Worm (Caenorhabditis elegans) whole organism, L1 larva: Measurements from ENCODE around the gene crp-1.

Experiments used
- C04F5.9 ChIP-seq: sonication (generic microtip); optimal IDR thresholded peaks from 2 replicates; lab custom pipeline; 2016; ENCODE audit warnings: missing genetic modification characterization, missing compliant biosample characterization
- C16A3.4 ChIP-seq: fragments of 150-350 bp; optimal IDR thresholded peaks from 2 replicates; lab custom pipeline; 2014; ENCODE audit warnings: missing biosample characterization, missing genetic modification characterization
- C34B4.2 ChIP-seq: sonication (generic microtip); optimal IDR thresholded peaks from 2 replicates; lab custom pipeline; 2017; ENCODE audit warnings: mild to moderate bottlenecking, missing genetic modification characterization, missing compliant biosample characterization
- F16B12.6 ChIP-seq: fragments of 150-350 bp; optimal IDR thresholded peaks from 2 replicates; lab custom pipeline; 2014; ENCODE audit warnings: missing biosample characterization, missing genetic modification characterization
- Y116A8C.19 ChIP-seq: sonication (generic microtip); optimal IDR thresholded peaks from 2 replicates; lab custom pipeline; 2016; ENCODE audit warnings: missing compliant biosample characterization, missing genetic modification characterization, borderline replicate concordance
- aha-1 ChIP-seq: fragments of 150-350 bp; optimal IDR thresholded peaks from 2 replicates; lab custom pipeline; 2014; ENCODE audit warnings: missing biosample characterization, missing genetic modification characterization
- alr-1 ChIP-seq: fragments of 200-800 bp; sonication (Bioruptor generic); optimal IDR thresholded peaks from 2 replicates; lab custom pipeline; 2018; ENCODE audit warnings: borderline replicate concordance, mild to moderate bottlenecking, missing genetic modification characterization, missing compliant biosample characterization
- ama-1 ChIP-seq: fragments of 150-350 bp; optimal IDR thresholded peaks from 2 replicates; lab custom pipeline; 2014
- blmp-1 ChIP-seq: fragments of 150-350 bp; optimal IDR thresholded peaks from 2 replicates; lab custom pipeline; 2014; ENCODE audit warnings: missing biosample characterization, missing genetic modification characterization
- ceh-90 ChIP-seq: sonication (generic microtip); optimal IDR thresholded peaks from 2 replicates; lab custom pipeline; 2016; ENCODE audit warnings: missing genetic modification characterization, missing compliant biosample characterization
- ces-1 ChIP-seq: fragments of 150-350 bp; optimal IDR thresholded peaks from 2 replicates; lab custom pipeline; 2014; ENCODE audit warnings: missing biosample characterization, missing genetic modification reagents, missing genetic modification characterization
- dpl-1 ChIP-seq, 3 experiments: fragments of 150-350 bp in 2 of 3; sonication (generic microtip) in 1 of 3; optimal IDR thresholded peaks; 2 replicates each; lab custom pipeline; 2014 to 2017; ENCODE audit warnings: missing biosample characterization in 3 of 3, missing genetic modification characterization in 3 of 3, missing genetic modification reagents in 3 of 3
- efl-1 ChIP-seq, 4 experiments: fragments of 150-350 bp; optimal IDR thresholded peaks in 3 of 4; peaks in 1 of 4; 1 replicate in 1 of 4; 2 replicates in 3 of 4; lab custom pipeline; 2014; ENCODE audit warnings: missing biosample characterization in 2 of 4, missing genetic modification characterization in 2 of 4, missing genetic modification reagents in 2 of 4
- egl-13 ChIP-seq: sonication (generic microtip); optimal IDR thresholded peaks from 2 replicates; lab custom pipeline; 2016; ENCODE audit warnings: missing genotype, missing genetic modification reagents, missing genetic modification characterization, missing compliant biosample characterization
- egl-27 ChIP-seq, 2 experiments: fragments of 150-350 bp in 1 of 2; sonication (generic microtip); optimal IDR thresholded peaks; 3 replicates each; lab custom pipeline; 2017 to 2018; ENCODE audit warnings: missing biosample characterization in 2 of 2, missing genetic modification characterization in 2 of 2, missing genetic modification reagents in 2 of 2
- elt-2 ChIP-seq: sonication (generic microtip); optimal IDR thresholded peaks from 2 replicates; lab custom pipeline; 2016; ENCODE audit warnings: missing genetic modification characterization, mild to moderate bottlenecking, inconsistent platforms, missing compliant biosample characterization, missing genetic modification reagents
- ets-5 ChIP-seq: fragments of 200-800 bp; sonication (Bioruptor generic); IDR thresholded peaks from 2 replicates; pipeline ENCODE4 v1.3.6; 2022; ENCODE audit warnings: missing genetic modification characterization, missing compliant biosample characterization
- fkh-10 ChIP-seq: sonication (generic microtip); optimal IDR thresholded peaks from 2 replicates; lab custom pipeline; 2017; ENCODE audit warnings: missing biosample characterization, missing genetic modification reagents, missing genetic modification characterization
- fkh-4 ChIP-seq: sonication (generic microtip); optimal IDR thresholded peaks from 2 replicates; lab custom pipeline; 2016; ENCODE audit warnings: missing compliant biosample characterization, missing genetic modification characterization, borderline replicate concordance
- fkh-8 ChIP-seq: sonication (generic microtip); optimal IDR thresholded peaks from 2 replicates; lab custom pipeline; 2016; ENCODE audit warnings: mild to moderate bottlenecking, missing genetic modification characterization, missing compliant biosample characterization
- grh-1 ChIP-seq: fragments of 200-800 bp; sonication (Bioruptor generic); IDR thresholded peaks from 2 replicates; pipeline ENCODE4 v1.3.6; 2022; ENCODE audit warnings: missing genetic modification reagents, missing genetic modification characterization, missing compliant biosample characterization
- hlh-17 ChIP-seq: fragments of 200-800 bp; sonication (Bioruptor generic); optimal IDR thresholded peaks from 2 replicates; lab custom pipeline; 2018; ENCODE audit warnings: missing genetic modification characterization, mild to moderate bottlenecking, missing compliant biosample characterization, moderate library complexity, borderline replicate concordance
- hlh-4 ChIP-seq: sonication (generic microtip); optimal IDR thresholded peaks from 2 replicates; lab custom pipeline; 2016; ENCODE audit warnings: mild to moderate bottlenecking, missing genetic modification characterization, missing compliant biosample characterization
- isw-1 ChIP-seq: fragments of 200-800 bp; sonication (Bioruptor generic); IDR thresholded peaks from 2 replicates; pipeline ENCODE4 v1.3.6; 2022; ENCODE audit warnings: missing genetic modification characterization, missing compliant biosample characterization
- lin-13 ChIP-seq: fragments of 150-350 bp; optimal IDR thresholded peaks from 2 replicates; lab custom pipeline; 2014; ENCODE audit warnings: missing biosample characterization, missing genetic modification reagents, missing genetic modification characterization
- lin-35 ChIP-seq, 2 experiments: fragments of 150-350 bp; optimal IDR thresholded peaks; 2 replicates each; lab custom pipeline; 2014; ENCODE audit warnings: missing biosample characterization in 2 of 2, missing genetic modification characterization in 2 of 2, missing genetic modification reagents in 2 of 2
- lir-3 ChIP-seq: sonication (generic microtip); optimal IDR thresholded peaks from 2 replicates; lab custom pipeline; 2016; ENCODE audit warnings: mild to moderate bottlenecking, missing genetic modification characterization, moderate library complexity, missing compliant biosample characterization; ENCODE audit not compliant: poor library complexity
- lsy-2 ChIP-seq, 2 experiments: fragments of 150-350 bp; optimal IDR thresholded peaks; 2 replicates each; lab custom pipeline; 2014; ENCODE audit warnings: missing biosample characterization in 2 of 2, missing genetic modification characterization in 2 of 2
- mep-1 ChIP-seq: fragments of 150-350 bp; optimal IDR thresholded peaks from 2 replicates; lab custom pipeline; 2014; ENCODE audit warnings: missing biosample characterization, missing genetic modification characterization
- nhr-237 ChIP-seq: fragments of 150-350 bp; optimal IDR thresholded peaks from 2 replicates; lab custom pipeline; 2014; ENCODE audit warnings: missing biosample characterization, missing genetic modification characterization
- nhr-28 ChIP-seq: fragments of 150-350 bp; optimal IDR thresholded peaks from 2 replicates; lab custom pipeline; 2014; ENCODE audit warnings: missing biosample characterization, missing genetic modification characterization
- nhr-47 ChIP-seq: sonication (generic microtip); optimal IDR thresholded peaks from 2 replicates; lab custom pipeline; 2016; ENCODE audit warnings: mild to moderate bottlenecking, missing genetic modification characterization, moderate library complexity, missing compliant biosample characterization
- nhr-71 ChIP-seq: sonication (generic microtip); optimal IDR thresholded peaks from 2 replicates; lab custom pipeline; 2016; ENCODE audit warnings: mild to moderate bottlenecking, missing genetic modification characterization, moderate library complexity, missing compliant biosample characterization
- nhr-84 ChIP-seq: sonication (generic microtip); optimal IDR thresholded peaks from 2 replicates; lab custom pipeline; 2017; ENCODE audit warnings: missing biosample characterization, missing genetic modification characterization
- pax-3 ChIP-seq: fragments of 200-800 bp; sonication (Bioruptor generic); optimal IDR thresholded peaks from 2 replicates; lab custom pipeline; 2018; ENCODE audit warnings: mild to moderate bottlenecking, missing genetic modification characterization, moderate library complexity, missing compliant biosample characterization
- rnt-1 ChIP-seq: sonication (generic microtip); optimal IDR thresholded peaks from 2 replicates; lab custom pipeline; 2016; ENCODE audit warnings: mild to moderate bottlenecking, missing genetic modification characterization, moderate library complexity, missing compliant biosample characterization
- sup-37 ChIP-seq: fragments of 200-800 bp; sonication (Bioruptor generic); optimal IDR thresholded peaks from 2 replicates; lab custom pipeline; 2018; ENCODE audit warnings: mild to moderate bottlenecking, missing genetic modification characterization, missing compliant biosample characterization
- tlp-1 ChIP-seq: fragments of 150-350 bp; optimal IDR thresholded peaks from 2 replicates; lab custom pipeline; 2014; ENCODE audit warnings: missing biosample characterization, missing genetic modification characterization
- unc-98 ChIP-seq: fragments of 200-800 bp; sonication (Bioruptor generic); IDR thresholded peaks from 2 replicates; pipeline ENCODE4 v1.3.6; 2022; ENCODE audit warnings: missing genetic modification characterization, missing compliant biosample characterization
- xbp-1 ChIP-seq: sonication (generic microtip); optimal IDR thresholded peaks from 2 replicates; lab custom pipeline; 2016; ENCODE audit warnings: missing genetic modification characterization, missing compliant biosample characterization
- zip-4 ChIP-seq: fragments of 200-800 bp; sonication (Bioruptor generic); optimal IDR thresholded peaks from 2 replicates; lab custom pipeline; 2018; ENCODE audit warnings: mild to moderate bottlenecking, missing genetic modification characterization, moderate library complexity, missing compliant biosample characterization
- ztf-11 ChIP-seq, 2 experiments: sonication (generic microtip); optimal IDR thresholded peaks; 2 replicates each; lab custom pipeline; 2016 to 2017; ENCODE audit warnings: missing genetic modification characterization in 2 of 2, missing biosample characterization in 1 of 2, missing compliant biosample characterization in 1 of 2
- ztf-4 ChIP-seq: fragments of 150-350 bp; optimal IDR thresholded peaks from 2 replicates; lab custom pipeline; 2014; ENCODE audit warnings: missing biosample characterization, missing genetic modification characterization

crp-1 gene

DNA sequence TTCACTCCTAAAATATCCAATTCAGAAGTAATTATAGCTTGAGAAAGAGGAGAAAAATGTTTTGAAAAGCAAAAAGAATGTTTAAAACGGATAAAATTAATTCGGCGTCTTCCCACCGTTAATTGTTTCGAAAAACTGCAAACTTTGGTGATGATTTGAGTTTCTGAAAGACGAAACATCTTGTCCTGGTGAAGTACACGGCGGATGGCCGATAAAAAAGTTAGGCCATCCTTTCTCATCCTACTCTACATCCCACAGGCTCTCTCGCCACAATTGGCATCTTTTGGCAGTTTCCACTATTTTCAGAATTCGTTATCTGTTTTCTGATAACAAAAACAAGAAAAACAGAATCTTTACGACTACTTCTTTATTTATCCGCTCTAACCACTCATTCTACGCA is 47.5 kb downstream of the crp-1 start, which contains the start of the genes C35A5.8 and hda-11 (continued):
- TF ChIP-seq efl-1 (optimal IDR thresholded peaks at IDR 0.05; lab: Kevin White, UChicago): peak; percentile 71 to 77
- peak; percentile 71 to 97 for TF ChIP-seq efl-1 (GFP tag; optimal IDR thresholded peaks at IDR 0.05 in 1 of 2; lab: Kevin White, UChicago)
- no peak for TF ChIP-seq nhr-237 (tag; lab: Kevin White, UChicago)
- TF ChIP-seq ztf-4 (tag; lab: Kevin White, UChicago): peak; percentile 34
- TF ChIP-seq unc-98 (GFP tag; lab: Robert Waterston, UW): peak; percentile 79
- TF ChIP-seq tlp-1 (tag; lab: Kevin White, UChicago): no peak
- peak; percentile 59 for TF ChIP-seq grh-1 (GFP tag; lab: Robert Waterston, UW)
- peak; percentile 91 for TF ChIP-seq fkh-4 (tag; lab: Kevin White, UChicago)
- no peak for TF ChIP-seq fkh-10
- peak; percentile 36 for TF ChIP-seq lin-13
- TF ChIP-seq lin-35 (GFP tag; optimal IDR thresholded peaks at IDR 0.05; lab: Kevin White, UChicago): peak; percentile 71 to 74
- no peak for TF ChIP-seq ces-1
- TF ChIP-seq hlh-17 (GFP tag; lab: Kevin White, UChicago): no peak
- peak; percentile 79 for TF ChIP-seq elt-2 (tag; lab: Kevin White, UChicago)
- peak; percentile 54 to 61 for TF ChIP-seq lsy-2 (tag; optimal IDR thresholded peaks at IDR 0.05; lab: Kevin White, UChicago)
- no peak for TF ChIP-seq nhr-28
- peak; percentile 84 for TF ChIP-seq egl-13 (tag; lab: Kevin White, UChicago)
- TF ChIP-seq nhr-71 (tag; lab: Kevin White, UChicago): peak; percentile 88
- TF ChIP-seq xbp-1 (tag; lab: Kevin White, UChicago): peak; percentile 80
- TF ChIP-seq ztf-11 (tag; optimal IDR thresholded peaks at IDR 0.05; lab: Kevin White, UChicago): peak in 1 of 2 experiments; percentile 94
- peak; percentile 65 for TF ChIP-seq Y116A8C.19
- peak; percentile 46 for TF ChIP-seq blmp-1 (tag; lab: Kevin White, UChicago)
- TF ChIP-seq F16B12.6 (tag; lab: Kevin White, UChicago): no peak
- TF ChIP-seq pax-3 (tag; lab: Kevin White, UChicago): peak; percentile 82
- no peak for TF ChIP-seq nhr-84 (tag; lab: Kevin White, UChicago)
- TF ChIP-seq rnt-1 (tag; lab: Kevin White, UChicago): peak; percentile 99
- peak; percentile 46 for TF ChIP-seq C16A3.4 (tag; lab: Kevin White, UChicago)
- TF ChIP-seq isw-1 (GFP tag; lab: Robert Waterston, UW): peak; percentile 77
- peak; percentile 66 for TF ChIP-seq fkh-8
- peak; percentile 97 for TF ChIP-seq lir-3 (tag; lab: Kevin White, UChicago)
- peak; percentile 91 for TF ChIP-seq nhr-47 (tag; lab: Kevin White, UChicago)
- TF ChIP-seq aha-1 (tag; lab: Kevin White, UChicago): no peak
- peak; percentile 64 to 75 (median 71) for TF ChIP-seq dpl-1 (GFP tag; optimal IDR thresholded peaks at IDR 0.05; lab: Kevin White, UChicago)
- peak; percentile 20 for TF ChIP-seq sup-37
- TF ChIP-seq ets-5 (GFP tag; lab: Robert Waterston, UW): no peak
- TF ChIP-seq egl-27 (tag; optimal IDR thresholded peaks at IDR 0.05; lab: Kevin White, UChicago): no peak
- peak; percentile 81 for TF ChIP-seq C04F5.9 (tag; lab: Kevin White, UChicago)
- peak; percentile 94 for TF ChIP-seq ceh-90 (tag; lab: Kevin White, UChicago)
- no peak for TF ChIP-seq C34B4.2 (tag; lab: Kevin White, UChicago)
- TF ChIP-seq alr-1 (tag; lab: Kevin White, UChicago): no peak
- TF ChIP-seq hlh-4: peak; percentile 57
- TF ChIP-seq ama-1: no peak
- TF ChIP-seq mep-1 (tag; lab: Kevin White, UChicago): peak; percentile 74

DNA sequence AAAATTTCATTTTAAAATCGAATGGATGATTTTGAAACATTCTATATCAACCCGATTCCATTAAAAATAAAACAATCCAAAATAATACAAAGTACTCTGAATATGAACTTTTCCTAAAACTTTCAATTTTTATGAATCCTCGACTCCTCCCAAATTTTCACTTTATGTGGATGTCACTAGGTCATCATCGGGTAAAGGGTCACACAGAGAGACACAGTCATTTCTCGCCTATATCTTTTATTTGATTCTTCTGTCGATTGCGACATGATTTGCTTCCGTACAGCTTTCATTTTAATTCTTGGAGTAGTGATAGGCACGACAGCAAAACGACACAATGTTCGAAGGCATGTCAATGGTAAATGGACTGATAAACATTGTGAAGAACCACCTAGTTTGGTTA is 50.1 kb downstream of the crp-1 start, which contains the start of gene F25D1.3:
F25D1.3 (plus strand) TSS at position 225 of the 400 bp plus-strand sequence.
- TF ChIP-seq blmp-1 (tag; lab: Kevin White, UChicago) (peak; percentile 96), zip-4 (GFP tag; lab: Kevin White, UChicago) (no peak), egl-13 (tag; lab: Kevin White, UChicago) (no peak)
